Fruit fly (Drosophila melanogaster) whole organism, embryonic: Measurements from ENCODE around the gene CG10621.

ENCODE experiments used
- Asciz ChIP-seq: fragments of 200-800 bp; sonication (Bioruptor generic); optimal IDR thresholded peaks from 2 replicates; lab custom pipeline; 2017; ENCODE audit warnings: missing biosample characterization, mild to moderate bottlenecking, missing genetic modification characterization, missing genetic modification reagents
- BEAF-32 ChIP-seq: fragments of 200-800 bp; sonication (Bioruptor generic); optimal IDR thresholded peaks from 3 replicates; lab custom pipeline; 2017; ENCODE audit warnings: missing biosample characterization, missing genetic modification characterization, mild to moderate bottlenecking, moderate library complexity, missing genetic modification reagents
- Bteb2 ChIP-seq: fragments of 200-800 bp; sonication (Bioruptor generic); optimal IDR thresholded peaks from 2 replicates; lab custom pipeline; 2016; ENCODE audit warnings: missing biosample characterization, missing genetic modification characterization
- CG10147 ChIP-seq: fragments of 200-800 bp; sonication (Bioruptor generic); optimal IDR thresholded peaks from 2 replicates; lab custom pipeline; 2019; ENCODE audit warnings: missing biosample characterization, mild to moderate bottlenecking, missing genetic modification characterization, moderate library complexity
- CG10462 ChIP-seq: fragments of 200-800 bp; sonication (Bioruptor generic); optimal IDR thresholded peaks from 2 replicates; lab custom pipeline; 2016; ENCODE audit warnings: missing biosample characterization, missing genetic modification characterization
- CG17568 ChIP-seq: fragments of 200-800 bp; sonication (Bioruptor generic); optimal IDR thresholded peaks from 2 replicates; lab custom pipeline; 2018; ENCODE audit warnings: missing biosample characterization, mild to moderate bottlenecking, missing genetic modification characterization, moderate library complexity
- CG33557 ChIP-seq: fragments of 200-800 bp; sonication (Bioruptor generic); optimal IDR thresholded peaks from 2 replicates; lab custom pipeline; 2019; ENCODE audit warnings: missing biosample characterization, mild to moderate bottlenecking, missing genetic modification characterization, moderate library complexity
- CG4820 ChIP-seq: fragments of 200-800 bp; sonication (Bioruptor generic); optimal IDR thresholded peaks from 3 replicates; lab custom pipeline; 2016; ENCODE audit warnings: missing biosample characterization, missing genetic modification characterization
- CG7839 ChIP-seq: fragments of 200-800 bp; sonication (Bioruptor generic); optimal IDR thresholded peaks from 3 replicates; lab custom pipeline; 2018; ENCODE audit warnings: missing biosample characterization, mild to moderate bottlenecking, missing genetic modification characterization, moderate library complexity
- CG7987 ChIP-seq: fragments of 200-800 bp; sonication (Bioruptor generic); optimal IDR thresholded peaks from 2 replicates; lab custom pipeline; 2018; ENCODE audit warnings: missing biosample characterization, mild to moderate bottlenecking, missing genetic modification characterization, moderate library complexity
- CG8478 ChIP-seq: fragments of >200 bp; optimal IDR thresholded peaks from 2 replicates; lab custom pipeline; 2018
- CG9932 ChIP-seq: fragments of 200-800 bp; sonication (Bioruptor generic); IDR thresholded peaks from 2 replicates; pipeline ENCODE4 v1.3.6; 2022; ENCODE audit warnings: missing biosample characterization, missing genetic modification characterization
- CrebB ChIP-seq: fragments of 200-800 bp; sonication (Bioruptor generic); optimal IDR thresholded peaks from 3 replicates; lab custom pipeline; 2018; ENCODE audit warnings: missing biosample characterization, mild to moderate bottlenecking, missing genetic modification characterization
- D ChIP-seq, 2 experiments: fragments of 200-800 bp in 1 of 2; fragments of >200 bp in 1 of 2; sonication (Bioruptor generic) in 1 of 2; optimal IDR thresholded peaks; 2 replicates in 1 of 2; 3 replicates in 1 of 2; lab custom pipeline; 2017; ENCODE audit warnings: mild to moderate bottlenecking in 1 of 2, missing biosample characterization in 1 of 2, missing genetic modification characterization in 1 of 2, missing genetic modification reagents in 1 of 2
- D19B ChIP-seq: fragments of 200-800 bp; sonication (Bioruptor generic); optimal IDR thresholded peaks from 2 replicates; lab custom pipeline; 2017; ENCODE audit warnings: missing biosample characterization, mild to moderate bottlenecking, missing genetic modification characterization
- Drgx ChIP-seq: fragments of 200-800 bp; sonication (Bioruptor generic); IDR thresholded peaks from 2 replicates; pipeline ENCODE4 v1.3.6; 2022; ENCODE audit warnings: missing biosample characterization, missing genetic modification characterization
- HHEX ChIP-seq: fragments of 200-800 bp; sonication (Bioruptor generic); optimal IDR thresholded peaks from 3 replicates; lab custom pipeline; 2017; ENCODE audit warnings: missing biosample characterization, mild to moderate bottlenecking, missing genetic modification characterization, missing genetic modification reagents
- HmgZ ChIP-seq: fragments of 200-800 bp; sonication (Bioruptor generic); optimal IDR thresholded peaks from 2 replicates; lab custom pipeline; 2018; ENCODE audit warnings: missing biosample characterization, mild to moderate bottlenecking, missing genetic modification characterization
- Hmr ChIP-seq: fragments of 200-800 bp; sonication (Bioruptor generic); optimal IDR thresholded peaks from 3 replicates; lab custom pipeline; 2017; ENCODE audit warnings: mild to moderate bottlenecking, missing biosample characterization, missing genetic modification reagents, missing genetic modification characterization
- Hr3 ChIP-seq: fragments of 200-800 bp; sonication (Bioruptor generic); optimal IDR thresholded peaks from 3 replicates; lab custom pipeline; 2016; ENCODE audit warnings: missing biosample characterization, missing genetic modification characterization
- Hsf ChIP-seq: fragments of 200-800 bp; sonication (Bioruptor generic); optimal IDR thresholded peaks from 3 replicates; lab custom pipeline; 2016; ENCODE audit warnings: missing biosample characterization, missing genetic modification characterization
- Med ChIP-seq: fragments of 200-800 bp; sonication (Bioruptor generic); peaks from one replicate; lab custom pipeline; 2016; ENCODE audit warnings: missing biosample characterization, missing genetic modification characterization, mild to moderate bottlenecking, inconsistent platforms, moderate library complexity
- NC2β ChIP-seq: fragments of 200-800 bp; sonication (Bioruptor generic); optimal IDR thresholded peaks from 2 replicates; lab custom pipeline; 2016; ENCODE audit warnings: missing biosample characterization, missing genetic modification characterization
- Pdp1 ChIP-seq, 2 experiments: fragments of 200-800 bp; sonication (Bioruptor generic); optimal IDR thresholded peaks; 3 replicates each; lab custom pipeline; 2016; ENCODE audit warnings: missing biosample characterization in 2 of 2, missing genetic modification characterization in 2 of 2, mild to moderate bottlenecking in 1 of 2, moderate library complexity in 1 of 2
- Ssrp ChIP-seq: fragments of 200-800 bp; sonication (Bioruptor generic); optimal IDR thresholded peaks from 2 replicates; lab custom pipeline; 2018; ENCODE audit warnings: missing biosample characterization, mild to moderate bottlenecking, missing genetic modification characterization, moderate library complexity
- Xbp1 ChIP-seq: fragments of 200-800 bp; sonication (Bioruptor generic); optimal IDR thresholded peaks from 3 replicates; lab custom pipeline; 2016; ENCODE audit warnings: missing biosample characterization, mild to moderate bottlenecking, missing genetic modification characterization
- ato ChIP-seq: fragments of 200-800 bp; sonication (Bioruptor generic); IDR thresholded peaks from 2 replicates; pipeline ENCODE4 v1.3.6; 2022; ENCODE audit warnings: missing biosample characterization, missing genetic modification characterization; ENCODE audit not compliant: partially characterized antibody
- croc ChIP-seq: fragments of 200-800 bp; sonication (Bioruptor generic); conservative IDR thresholded peaks from 3 replicates; pipeline ENCODE4 v1.3.6; 2022; ENCODE audit warnings: missing biosample characterization, missing genetic modification characterization
- dm ChIP-seq: fragments of 200-800 bp; sonication (Bioruptor generic); optimal IDR thresholded peaks from 3 replicates; lab custom pipeline; 2016; ENCODE audit warnings: missing biosample characterization, missing genetic modification characterization
- ems ChIP-seq: fragments of 200-800 bp; sonication (Bioruptor generic); optimal IDR thresholded peaks from 3 replicates; lab custom pipeline; 2016; ENCODE audit warnings: missing biosample characterization, missing genetic modification characterization
- kah ChIP-seq: fragments of 200-800 bp; sonication (Bioruptor generic); optimal IDR thresholded peaks from 2 replicates; lab custom pipeline; 2018; ENCODE audit warnings: missing biosample characterization, mild to moderate bottlenecking, missing genetic modification characterization
- lilli ChIP-seq: fragments of 200-800 bp; sonication (Bioruptor generic); optimal IDR thresholded peaks from 3 replicates; lab custom pipeline; 2016; ENCODE audit warnings: missing biosample characterization, missing genetic modification characterization
- lola ChIP-seq, 3 experiments: fragments of >200 bp in 2 of 3; fragments of 200-800 bp in 1 of 3; sonication (Bioruptor generic) in 1 of 3; optimal IDR thresholded peaks; 2 replicates each; lab custom pipeline; 2017 to 2019; ENCODE audit warnings: missing biosample characterization in 3 of 3, missing genetic modification characterization in 3 of 3, mild to moderate bottlenecking in 1 of 3, moderate library complexity in 1 of 3
- mld ChIP-seq: fragments of 200-800 bp; sonication (Bioruptor generic); IDR thresholded peaks from 3 replicates; pipeline ENCODE4 v1.3.6; 2022; ENCODE audit warnings: missing biosample characterization, missing genetic modification characterization; ENCODE audit not compliant: partially characterized antibody
- nmo ChIP-seq: fragments of 200-800 bp; sonication (Bioruptor generic); optimal IDR thresholded peaks from 2 replicates; lab custom pipeline; 2018; ENCODE audit warnings: missing biosample characterization, mild to moderate bottlenecking, missing genetic modification characterization, moderate library complexity
- pan ChIP-seq, 4 experiments: fragments of >200 bp in 3 of 4; fragments of 200-800 bp in 1 of 4; sonication (Bioruptor generic) in 1 of 4; optimal IDR thresholded peaks in 3 of 4; IDR thresholded peaks in 1 of 4; 2 replicates each; pipeline versions ENCODE4 v1.3.6 to Lab custom; 2017 to 2022; ENCODE audit warnings: missing biosample characterization in 2 of 4, missing genetic modification characterization in 2 of 4, mixed read lengths in 1 of 4
- run ChIP-seq: fragments of 200-800 bp; sonication (Bioruptor generic); optimal IDR thresholded peaks from 3 replicates; lab custom pipeline; 2018; ENCODE audit warnings: missing biosample characterization, mild to moderate bottlenecking, missing genetic modification characterization
- seq ChIP-seq: fragments of 200-800 bp; sonication (Bioruptor generic); IDR thresholded peaks from 2 replicates; pipeline ENCODE4 v1.3.6; 2022; ENCODE audit warnings: missing biosample characterization, missing genetic modification characterization
- wdn ChIP-seq: fragments of 200-800 bp; sonication (Bioruptor generic); IDR thresholded peaks from 2 replicates; pipeline ENCODE4 v1.3.6; 2022; ENCODE audit warnings: missing biosample characterization, missing genetic modification characterization

The CG10621 gene

DNA sequence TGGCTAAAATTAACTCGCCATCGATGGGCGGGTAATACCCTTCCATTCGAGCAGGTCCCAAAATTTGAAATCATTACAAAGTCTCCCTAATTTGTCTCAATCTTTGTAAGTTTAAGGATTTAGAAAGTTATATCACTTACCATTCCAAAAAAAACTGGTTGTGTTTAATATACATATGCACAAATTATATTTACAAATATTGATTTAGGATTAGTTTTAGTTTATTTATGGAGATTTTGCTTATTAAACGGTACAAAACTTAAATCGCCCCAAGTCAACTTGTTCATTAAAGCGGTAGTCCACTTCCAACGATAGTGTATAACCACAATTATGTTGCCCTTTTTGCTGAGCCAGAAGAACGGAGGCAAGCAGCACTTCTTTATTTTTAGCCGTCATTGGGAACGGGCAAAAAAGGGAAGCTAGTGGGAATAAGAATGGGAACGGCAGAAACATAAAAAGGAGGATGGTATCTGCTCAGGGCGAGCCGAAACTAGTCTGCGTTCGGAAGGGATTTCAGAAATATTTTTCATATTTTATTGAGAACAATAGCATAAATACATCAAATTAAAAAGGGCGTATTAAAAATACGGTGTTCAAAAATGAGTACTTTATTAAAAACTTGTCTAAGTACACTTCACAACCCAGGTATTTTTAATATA is 6.0 kb downstream of the CG10621 start (continued):
- peak; percentile 56 for TF ChIP-seq Xbp1 (GFP tag; lab: Kevin White, UChicago)
- peak; percentile 13 for TF ChIP-seq HHEX (GFP tag; lab: Kevin White, UChicago)
- peak; percentile 5 for TF ChIP-seq HmgZ (tag; lab: Kevin White, UChicago)
- TF ChIP-seq D (optimal IDR thresholded peaks at IDR 0.05; lab: Kevin White, UChicago) = no peak
- TF ChIP-seq D (GFP tag; optimal IDR thresholded peaks at IDR 0.05; lab: Kevin White, UChicago) = peak; percentile 79
- TF ChIP-seq CG4820 (GFP tag; lab: Kevin White, UChicago) = peak; percentile 48
- TF ChIP-seq CG10462 (GFP tag; lab: Kevin White, UChicago) = peak; percentile 19
- TF ChIP-seq ems (GFP tag; lab: Kevin White, UChicago) = peak; percentile 34
- no peak for TF ChIP-seq mld
- no peak for TF ChIP-seq CG9932 (GFP tag; lab: Robert Waterston, UW)
- TF ChIP-seq NC2β (GFP tag; lab: Kevin White, UChicago) = peak; percentile 44
- TF ChIP-seq lilli (GFP tag; lab: Kevin White, UChicago) = peak; percentile 28
- peak; percentile 61 for TF ChIP-seq Asciz
- TF ChIP-seq Pdp1 (GFP tag; optimal IDR thresholded peaks at IDR 0.05; lab: Kevin White, UChicago) = peak; percentile 39 to 53
- peak; percentile 56 for TF ChIP-seq Med (GFP tag; lab: Kevin White, UChicago)
- TF ChIP-seq run (tag; lab: Kevin White, UChicago) = peak; percentile 65
- TF ChIP-seq Drgx (GFP tag; lab: Robert Waterston, UW) = peak; percentile 66; the same call in 1 of the 2 replicates
- TF ChIP-seq Hr3 (GFP tag; lab: Kevin White, UChicago) = peak; percentile 68
- peak; percentile 10 for TF ChIP-seq CG7987
- no peak for TF ChIP-seq BEAF-32 (GFP tag; lab: Kevin White, UChicago)
- peak; percentile 81 for TF ChIP-seq Ssrp (tag; lab: Kevin White, UChicago)
- TF ChIP-seq CG8478 = no peak
- TF ChIP-seq CG17568 = peak; percentile 47
- TF ChIP-seq kah (GFP tag; lab: Kevin White, UChicago) = peak; percentile 18
- peak; percentile 10 for TF ChIP-seq CG10147 (GFP tag; lab: Kevin White, UChicago)
- TF ChIP-seq ato = no peak
- TF ChIP-seq Hsf (GFP tag; lab: Kevin White, UChicago) = peak; percentile 68
- TF ChIP-seq Hmr = peak; percentile 51
- TF ChIP-seq CG33557 (GFP tag; lab: Kevin White, UChicago) = peak; percentile 79
- TF ChIP-seq D19B = no peak
- no peak for TF ChIP-seq seq (GFP tag; lab: Robert Waterston, UW)
- TF ChIP-seq lola (GFP tag; optimal IDR thresholded peaks at IDR 0.05; lab: Kevin White, UChicago) = peak in 1 of 3 experiments; percentile 92
- TF ChIP-seq pan (optimal IDR thresholded peaks at IDR 0.05; lab: Kevin White, UChicago) = no peak
- TF ChIP-seq pan (GFP tag; optimal IDR thresholded peaks at IDR 0.05 in 1 of 2, IDR thresholded peaks at IDR 0.05 in 1 of 2) = peak in 1 of 2 experiments; percentile 36
- no peak for TF ChIP-seq CrebB
- TF ChIP-seq croc = peak; percentile 73
- no peak for TF ChIP-seq Bteb2 (GFP tag; lab: Kevin White, UChicago)
- TF ChIP-seq CG7839 (tag; lab: Kevin White, UChicago) = peak; percentile 75
- peak; percentile 86 for TF ChIP-seq nmo (GFP tag; lab: Kevin White, UChicago)
- no peak for TF ChIP-seq dm (GFP tag; lab: Kevin White, UChicago)
- TF ChIP-seq wdn = no peak
- TF ChIP-seq, all 482 proteins: peak for 208
